Worm (Caenorhabditis elegans) whole organism, early embryonic: ENCODE measurements around the gene C04C3.6.
"Not testable (repeated sequence)": the region's sequence is repeated elsewhere in the genome, so short reads cannot be mapped to it uniquely, and the experiment has no call there.

ENCODE experiments used
- B0310.2 ChIP-seq: sonication (generic microtip); optimal IDR thresholded peaks from 2 replicates; lab custom pipeline; 2016; ENCODE audit warnings: mild to moderate bottlenecking, missing genetic modification characterization, missing compliant biosample characterization
- F13C5.2 ChIP-seq: sonication (generic microtip); optimal IDR thresholded peaks from 2 replicates; lab custom pipeline; 2017; ENCODE audit warnings: mild to moderate bottlenecking, missing genetic modification characterization, inconsistent platforms, missing compliant biosample characterization
- aly-1 ChIP-seq: sonication (generic microtip); optimal IDR thresholded peaks from 2 replicates; lab custom pipeline; 2016; ENCODE audit warnings: missing genetic modification characterization, missing compliant biosample characterization
- ama-1 ChIP-seq: fragments of 150-350 bp; optimal IDR thresholded peaks from 2 replicates; lab custom pipeline; 2014
- ceh-13 ChIP-seq: fragments of 200-800 bp; sonication (Bioruptor generic); optimal IDR thresholded peaks from 2 replicates; lab custom pipeline; 2018; ENCODE audit warnings: mild to moderate bottlenecking, missing genetic modification characterization, missing compliant biosample characterization
- ceh-36 ChIP-seq: sonication (generic microtip); optimal IDR thresholded peaks from 2 replicates; lab custom pipeline; 2016; ENCODE audit warnings: missing genetic modification characterization, inconsistent platforms, missing compliant biosample characterization
- ets-7 ChIP-seq: sonication (generic microtip); optimal IDR thresholded peaks from 2 replicates; lab custom pipeline; 2016; ENCODE audit warnings: missing genotype, missing genetic modification characterization, missing compliant biosample characterization
- flt-1 ChIP-seq: fragments of 200-800 bp; sonication (Bioruptor generic); IDR thresholded peaks from 2 replicates; pipeline ENCODE4 v1.3.6; 2022; ENCODE audit warnings: missing genetic modification characterization, missing compliant biosample characterization
- hmbx-1 ChIP-seq: sonication (generic microtip); optimal IDR thresholded peaks from 2 replicates; lab custom pipeline; 2016; ENCODE audit warnings: mild to moderate bottlenecking, missing genetic modification characterization, missing compliant biosample characterization
- hmg-4 ChIP-seq: fragments of 200-800 bp; sonication (Bioruptor generic); optimal IDR thresholded peaks from 2 replicates; lab custom pipeline; 2018; ENCODE audit warnings: mild to moderate bottlenecking, missing genetic modification characterization, missing compliant biosample characterization
- hnd-1 ChIP-seq: sonication (generic microtip); optimal IDR thresholded peaks from 2 replicates; lab custom pipeline; 2016; ENCODE audit warnings: missing genetic modification characterization, missing compliant biosample characterization
- pes-1 ChIP-seq: fragments of 200-800 bp; sonication (Bioruptor generic); IDR thresholded peaks from 2 replicates; pipeline ENCODE4 v1.3.6; 2022; ENCODE audit warnings: missing genetic modification reagents, missing genetic modification characterization, missing compliant biosample characterization
- scrt-1 ChIP-seq: fragments of 200-800 bp; sonication (Bioruptor generic); IDR thresholded peaks from 2 replicates; pipeline ENCODE4 v1.3.6; 2022; ENCODE audit warnings: missing genetic modification characterization, missing compliant biosample characterization
- sea-1 ChIP-seq: fragments of 200-800 bp; sonication (Bioruptor generic); conservative IDR thresholded peaks from 2 replicates; pipeline ENCODE4 v1.3.6; 2022; ENCODE audit warnings: missing genetic modification characterization, missing compliant biosample characterization
- tbx-11 ChIP-seq: fragments of 200-800 bp; sonication (Bioruptor generic); IDR thresholded peaks from 2 replicates; pipeline ENCODE4 v1.3.6; 2022; ENCODE audit warnings: missing genetic modification characterization, missing compliant biosample characterization
- tbx-37 ChIP-seq: fragments of 200-800 bp; sonication (Bioruptor generic); conservative IDR thresholded peaks from 2 replicates; pipeline ENCODE4 v1.3.6; 2022; ENCODE audit warnings: missing genetic modification reagents, missing genetic modification characterization, missing compliant biosample characterization
- tra-4 ChIP-seq: sonication (generic microtip); optimal IDR thresholded peaks from 2 replicates; lab custom pipeline; 2017; ENCODE audit warnings: missing genetic modification characterization, missing compliant biosample characterization

The C04C3.6 gene

DNA sequence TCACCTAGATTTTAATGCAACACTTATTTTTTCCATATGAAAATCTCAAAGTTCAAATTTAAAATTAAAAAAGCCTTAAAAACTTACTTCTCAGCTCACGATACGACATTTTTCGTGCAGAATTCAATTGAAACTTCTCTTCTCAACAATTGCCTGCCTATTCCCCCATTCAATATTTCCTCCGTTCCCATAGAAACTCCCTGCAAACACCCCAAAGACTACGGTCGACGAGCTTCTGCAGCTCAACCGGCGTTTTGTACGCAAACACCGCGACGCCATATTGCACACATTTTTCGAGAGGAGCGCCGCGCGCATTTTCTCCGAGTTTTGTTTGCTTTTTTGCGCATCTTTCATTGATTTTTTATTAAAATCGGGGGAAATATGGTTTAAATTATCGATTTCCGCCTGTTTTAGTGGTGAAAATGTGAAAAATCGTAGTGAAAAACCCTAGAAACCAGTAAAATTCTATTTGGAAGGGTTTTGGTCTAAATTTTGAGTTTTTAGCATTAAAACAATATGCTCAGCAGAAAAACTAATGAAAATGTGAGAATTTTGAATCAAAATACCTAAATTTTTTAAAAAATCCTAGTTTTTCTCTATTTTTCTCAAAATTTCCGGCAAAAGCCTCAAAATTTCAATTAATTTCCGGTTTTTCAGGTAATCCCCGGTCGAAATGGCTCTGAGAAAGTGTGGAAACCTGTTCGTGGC, 23.2 kb downstream of the C04C3.6 start, which contains the start of the genes dyf-3 and pdhb-1:
dyf-3 (minus strand) TSS at position 217 of the 708 bp plus-strand sequence.
pdhb-1 (plus strand) TSS at position 658 of the 708 bp plus-strand sequence.
- TF ChIP-seq B0310.2 (tag; lab: Kevin White, UChicago) (no peak), F13C5.2 (tag; lab: Kevin White, UChicago) (peak; percentile 40), hmbx-1 (tag; lab: Kevin White, UChicago) (no peak), scrt-1 (GFP tag; lab: Robert Waterston, UW) (0 out of 2 replicates have a peak, but pooled peaks have one; percentile 38), flt-1 (GFP tag; lab: Robert Waterston, UW) (no peak)

DNA sequence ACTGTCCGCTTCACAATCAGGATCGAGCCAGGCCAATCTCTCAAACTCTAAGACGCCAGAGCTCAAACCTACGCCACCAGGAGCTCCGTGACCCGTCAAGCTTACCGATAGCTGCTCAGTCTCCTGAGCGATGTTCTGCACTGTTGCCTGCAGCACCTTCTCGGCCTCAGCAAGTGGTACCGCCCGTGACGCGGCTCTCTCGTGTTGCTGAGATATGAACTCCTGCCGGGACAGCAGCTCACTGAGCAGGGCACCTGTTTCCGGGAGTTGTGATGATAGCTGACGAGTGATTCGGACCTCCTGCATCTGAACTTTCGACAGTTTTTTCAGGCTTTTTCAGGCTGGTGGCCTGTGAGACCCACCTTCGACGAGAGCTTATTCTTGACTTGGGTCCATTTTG, 24.3 kb downstream of the C04C3.6 start:
- TF ChIP-seq tra-4 = no peak
- TF ChIP-seq hnd-1 (tag; lab: Kevin White, UChicago) = no peak
- no peak for TF ChIP-seq tbx-37 (GFP tag; lab: Robert Waterston, UW)
- TF ChIP-seq scrt-1 (GFP tag; lab: Robert Waterston, UW) = no peak
- no peak for TF ChIP-seq aly-1 (tag; lab: Kevin White, UChicago)
- no peak for TF ChIP-seq ama-1 (lab: Kevin White, UChicago)
- TF ChIP-seq ceh-13 (GFP tag; lab: Kevin White, UChicago) = no peak
- no peak for TF ChIP-seq ceh-36 (tag; lab: Kevin White, UChicago)
- no peak for TF ChIP-seq hmbx-1 (tag; lab: Kevin White, UChicago)
- TF ChIP-seq sea-1 (GFP tag; lab: Robert Waterston, UW) = no peak
- no peak for TF ChIP-seq tbx-11
- TF ChIP-seq ets-7 (tag; lab: Kevin White, UChicago) = no peak
- no peak for TF ChIP-seq flt-1 (GFP tag; lab: Robert Waterston, UW)
- no peak for TF ChIP-seq hmg-4

DNA sequence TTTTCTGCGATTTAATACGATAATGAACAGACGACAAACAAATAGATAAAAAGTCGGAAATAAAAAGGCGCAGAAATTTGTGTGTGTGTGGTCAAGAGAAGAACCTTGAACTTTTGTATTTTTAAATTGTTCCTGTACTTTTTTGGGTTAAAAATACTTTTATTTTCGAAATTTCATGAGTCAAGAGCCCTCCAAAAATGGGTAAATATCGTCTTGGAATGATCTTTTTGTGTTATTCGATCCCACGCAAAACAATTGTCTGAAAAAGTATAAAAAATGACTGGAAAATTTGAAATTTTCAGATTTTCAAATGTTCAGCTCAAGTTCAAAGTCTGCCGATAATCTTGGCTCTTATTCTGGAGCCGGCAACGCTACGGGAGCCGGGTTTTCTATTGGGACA, 26.8 kb downstream of the C04C3.6 start, which contains the start of gene C04C3.14:
C04C3.14 (plus strand) TSS at position 301 of the 400 bp plus-strand sequence.
- TF ChIP-seq tbx-11 (no peak), ama-1 (lab: Kevin White, UChicago) (no peak), ceh-36 (tag; lab: Kevin White, UChicago) (no peak), F13C5.2 (tag; lab: Kevin White, UChicago) (no peak), scrt-1 (GFP tag; lab: Robert Waterston, UW) (no peak), tra-4 (no peak), flt-1 (GFP tag; lab: Robert Waterston, UW) (no peak), hnd-1 (tag; lab: Kevin White, UChicago) (no peak)

DNA sequence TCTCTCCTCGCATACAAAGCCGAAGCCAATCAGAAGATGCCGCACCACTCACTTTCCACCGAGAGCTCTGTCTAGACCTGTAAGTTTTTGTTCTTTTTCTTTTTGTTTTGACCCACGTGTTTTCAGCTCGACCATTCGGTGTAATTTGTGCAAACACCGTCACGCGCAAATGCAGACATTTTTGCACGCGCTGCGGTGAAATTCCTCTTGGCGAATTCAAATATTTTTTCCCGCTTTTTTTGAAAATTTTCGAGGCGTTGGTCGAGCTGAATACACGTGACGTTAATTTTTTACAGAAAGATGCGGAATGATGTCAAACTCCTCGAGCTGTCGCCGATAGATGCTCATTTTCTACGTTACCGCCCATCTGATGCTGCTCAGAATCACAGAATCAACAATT, 28.4 kb downstream of the C04C3.6 start, which contains the start of gene C04C3.4:
C04C3.4 (plus strand) TSS at position 301 of the 400 bp plus-strand sequence.
- not testable (repeated sequence) for TF ChIP-seq scrt-1 (GFP tag; lab: Robert Waterston, UW); ama-1 (lab: Kevin White, UChicago); tbx-37 (GFP tag; lab: Robert Waterston, UW)

DNA sequence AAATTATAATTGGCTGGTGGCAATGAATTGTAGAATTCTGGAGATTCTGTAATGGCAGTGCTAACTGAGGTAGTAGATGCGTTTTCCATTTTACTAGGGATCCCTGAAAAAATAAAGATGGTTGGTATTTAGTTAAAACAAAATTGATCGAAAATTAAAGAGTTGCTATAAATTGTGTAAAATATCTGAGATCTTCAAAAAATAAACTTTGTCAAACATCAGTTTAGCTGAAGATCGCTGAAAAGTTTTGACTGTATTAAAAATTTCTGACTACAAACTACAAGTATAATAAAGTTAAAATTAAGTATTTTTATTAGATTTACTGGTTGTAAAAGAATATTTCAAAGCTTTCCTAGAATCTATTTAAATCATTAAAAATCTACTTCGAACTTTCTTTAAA, 32.4 kb downstream of the C04C3.6 start, which contains the start of gene B0546.5:
B0546.5 (minus strand) TSS at position 101 of the 400 bp plus-strand sequence.
- not testable (repeated sequence) for TF ChIP-seq pes-1 (GFP tag; lab: Robert Waterston, UW); tra-4; B0310.2 (tag; lab: Kevin White, UChicago)

DNA sequence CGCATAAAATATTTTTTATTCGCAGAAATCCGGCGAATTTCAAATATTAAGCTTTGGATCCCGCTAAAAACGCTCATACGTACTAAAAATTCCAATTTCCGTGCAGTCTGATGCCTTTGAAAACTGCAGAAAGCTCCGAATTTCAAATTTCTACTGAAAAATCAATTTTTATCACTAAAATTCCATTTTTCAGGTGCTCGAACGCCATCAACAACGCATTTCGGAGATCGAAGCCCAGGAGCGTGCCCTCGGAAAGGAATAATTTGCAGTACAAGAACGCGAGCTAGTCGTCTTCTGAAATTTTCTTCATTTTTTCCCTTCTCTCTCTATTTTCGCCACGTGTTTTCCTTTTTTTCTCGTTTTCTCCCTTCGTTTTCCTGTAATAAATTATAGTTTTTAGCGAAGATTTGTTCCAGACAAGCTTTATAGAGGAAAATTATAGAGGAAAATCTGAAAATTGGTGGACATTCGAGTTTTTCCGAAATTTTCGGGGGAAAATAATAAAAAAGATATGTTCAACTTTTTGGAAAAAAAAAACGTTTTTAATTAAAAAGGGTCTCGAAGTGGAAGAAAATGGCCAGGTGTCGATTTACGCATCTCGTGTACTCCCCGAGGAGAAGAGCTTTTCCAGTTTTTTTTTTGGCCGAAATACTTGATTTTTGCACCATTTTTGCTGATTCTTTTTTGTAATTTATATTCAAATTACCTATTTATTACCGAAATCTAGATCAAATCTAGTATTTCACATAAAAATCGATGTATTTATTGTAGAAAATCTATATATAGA, 35.7 kb downstream of the C04C3.6 start:
- TF ChIP-seq ceh-36 (tag; lab: Kevin White, UChicago) (no peak), tbx-11 (no peak), sea-1 (GFP tag; lab: Robert Waterston, UW) (no peak), flt-1 (GFP tag; lab: Robert Waterston, UW) (no peak), pes-1 (GFP tag; lab: Robert Waterston, UW) (no peak), ama-1 (lab: Kevin White, UChicago) (no peak), tra-4 (no peak), F13C5.2 (tag; lab: Kevin White, UChicago) (no peak), ets-7 (tag; lab: Kevin White, UChicago) (no peak), hmg-4 (no peak), hmbx-1 (tag; lab: Kevin White, UChicago) (no peak), B0310.2 (tag; lab: Kevin White, UChicago) (no peak), ceh-13 (GFP tag; lab: Kevin White, UChicago) (no peak), aly-1 (tag; lab: Kevin White, UChicago) (no peak), hnd-1 (tag; lab: Kevin White, UChicago) (no peak), scrt-1 (GFP tag; lab: Robert Waterston, UW) (no peak), tbx-37 (GFP tag; lab: Robert Waterston, UW) (no peak)
